Fruit fly (Drosophila melanogaster): ENCODE results near the gene CG4839.

Gene CG4839

DNA sequence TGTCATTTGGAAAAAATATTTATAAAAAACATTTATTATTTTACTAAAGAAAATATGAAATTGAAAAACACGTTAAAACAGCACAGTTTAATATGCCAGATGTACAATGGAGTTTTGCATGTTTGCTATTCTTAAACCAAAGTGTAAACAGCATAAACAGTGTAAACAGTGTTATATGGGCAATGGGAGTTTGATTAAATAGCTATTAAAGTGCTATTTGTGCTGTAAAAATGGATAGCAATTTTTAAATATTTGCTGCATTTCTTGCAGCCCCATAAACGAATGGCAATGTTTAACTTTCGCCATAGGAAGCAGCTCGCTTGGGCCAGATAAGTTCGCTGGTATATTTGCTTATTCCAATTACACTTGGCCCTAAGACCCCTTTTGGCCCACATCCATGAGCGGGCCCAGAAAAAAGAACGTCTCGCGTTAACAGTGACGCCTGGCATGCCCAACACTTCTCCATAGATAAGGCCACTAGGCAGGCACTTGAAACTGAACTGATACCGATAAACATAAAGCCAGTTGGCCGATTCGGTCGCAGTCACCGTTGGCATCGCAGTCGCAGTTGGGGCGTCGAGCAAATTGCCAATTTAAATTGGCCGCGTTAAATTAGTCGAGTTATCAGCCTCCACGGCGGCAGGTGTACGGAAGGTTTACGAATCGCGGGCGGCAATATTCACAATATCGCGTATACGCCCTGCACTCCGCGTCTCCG, at the start of gene CG4839:
CG4839 (plus strand) TSS at position 541 of the 718 bp plus-strand sequence.
- TF ChIP-seq lz (GFP tag; optimal IDR thresholded peaks at IDR 0.05) (peak; percentile 26), CG31627 (GFP tag; optimal IDR thresholded peaks at IDR 0.05) (peak; percentile 9), Hr38 (GFP tag; optimal IDR thresholded peaks at IDR 0.05) (no peak), Gug (GFP tag; IDR thresholded peaks at IDR 0.05) (no peak), CG6854 (GFP tag; optimal IDR thresholded peaks at IDR 0.05) (no peak), cyc (GFP tag; optimal IDR thresholded peaks at IDR 0.05) (peak; percentile 31), Eip75B (GFP tag; optimal IDR thresholded peaks at IDR 0.05) (no peak), CG32006 (GFP tag; optimal IDR thresholded peaks at IDR 0.05) (no peak), Sox102F (GFP tag; optimal IDR thresholded peaks at IDR 0.05) (peak; percentile 9), CG11294 (GFP tag; IDR thresholded peaks at IDR 0.05) (no peak), Eip78C (GFP tag) (peak; percentile 83), CG8319 (GFP tag; optimal IDR thresholded peaks at IDR 0.05) (no peak), Lpt (GFP tag; optimal IDR thresholded peaks at IDR 0.05) (no peak), CG11762 (GFP tag; optimal IDR thresholded peaks at IDR 0.05; ENCODE audit: insufficient read depth) (peak; percentile 17), topi (GFP tag; optimal IDR thresholded peaks at IDR 0.05) (peak; percentile 44), CG7368 (GFP tag; optimal IDR thresholded peaks at IDR 0.05) (no peak), fkh (GFP tag; optimal IDR thresholded peaks at IDR 0.05) (peak; percentile 24), Sox15 (GFP tag; optimal IDR thresholded peaks at IDR 0.05) (no peak), CG6163 (GFP tag; IDR thresholded peaks at IDR 0.05) (0 out of 3 replicates have a peak, but pooled peaks have one; percentile 28), dac (GFP tag; optimal IDR thresholded peaks at IDR 0.05) (no peak), CG6808 (GFP tag; optimal IDR thresholded peaks at IDR 0.05) (no peak), esn (GFP tag; optimal IDR thresholded peaks at IDR 0.05) (peak; percentile 62), CG6792 (GFP tag; optimal IDR thresholded peaks at IDR 0.05) (peak; percentile 47), achi (GFP tag; optimal IDR thresholded peaks at IDR 0.05) (peak; percentile 24), svp (GFP tag) (peak; percentile 69), net (GFP tag; optimal IDR thresholded peaks at IDR 0.05) (no peak), Ets21C (GFP tag; optimal IDR thresholded peaks at IDR 0.05) (no peak), Hr39 (GFP tag; optimal IDR thresholded peaks at IDR 0.05) (peak; percentile 12), CG1621 (tag; optimal IDR thresholded peaks at IDR 0.05) (no peak), Met (GFP tag; optimal IDR thresholded peaks at IDR 0.05) (peak; percentile 41), pdm3 (GFP tag; optimal IDR thresholded peaks at IDR 0.05) (peak; percentile 39), spab (GFP tag; optimal IDR thresholded peaks at IDR 0.05) (no peak), Smox (GFP tag; optimal IDR thresholded peaks at IDR 0.05) (peak; percentile 7), vri (GFP tag; optimal IDR thresholded peaks at IDR 0.05) (peak; percentile 29), salr (GFP tag; optimal IDR thresholded peaks at IDR 0.05) (no peak), OdsH (GFP tag; optimal IDR thresholded peaks at IDR 0.05) (peak; percentile 38), CG6276 (GFP tag; optimal IDR thresholded peaks at IDR 0.05) (no peak), Blimp-1 (GFP tag; optimal IDR thresholded peaks at IDR 0.05) (peak; percentile 22), eg (GFP tag; IDR thresholded peaks at IDR 0.05) (no peak), CG3919 (GFP tag; optimal IDR thresholded peaks at IDR 0.05) (peak; percentile 31), CG34406 (GFP tag; optimal IDR thresholded peaks at IDR 0.05) (peak; percentile 36), CG8119 (GFP tag; IDR thresholded peaks at IDR 0.05) (no peak), ss (GFP tag; optimal IDR thresholded peaks at IDR 0.05) (no peak), CG16779 (tag; optimal IDR thresholded peaks at IDR 0.05) (no peak), acj6 (GFP tag; optimal IDR thresholded peaks at IDR 0.05) (peak; percentile 42), Hr4 (GFP tag; optimal IDR thresholded peaks at IDR 0.05) (no peak), CG8632 (GFP tag; optimal IDR thresholded peaks at IDR 0.05) (peak; percentile 32), fd85E (GFP tag; optimal IDR thresholded peaks at IDR 0.05) (no peak), Eip93F (GFP tag; optimal IDR thresholded peaks at IDR 0.05) (no peak), CG11902 (GFP tag; optimal IDR thresholded peaks at IDR 0.05) (no peak), CG10631 (GFP tag; optimal IDR thresholded peaks at IDR 0.05) (peak; percentile 22)

All from whole organism, prepupa.